Worm (Caenorhabditis elegans): Measurements from ENCODE around the gene F14H12.8.
A peak's percentile ranks its signal among the peaks of the same experiment; 100 is the strongest.

F14H12.8 gene

ce11 chrX:4395073-4395850, 30.5 kb upstream of the F14H12.8 start:
- TF ChIP-seq fkh-10 (GFP tag; optimal IDR thresholded peaks at IDR 0.05): no peak
- no peak for TF ChIP-seq rnt-1 (tag; optimal IDR thresholded peaks at IDR 0.05)
- no peak for TF ChIP-seq ceh-2 (tag; optimal IDR thresholded peaks at IDR 0.05)
- TF ChIP-seq ceh-30 (tag; optimal IDR thresholded peaks at IDR 0.05): no peak
- TF ChIP-seq eyg-1 (tag; optimal IDR thresholded peaks at IDR 0.05): no peak
- no peak for TF ChIP-seq elt-2 (tag; optimal IDR thresholded peaks at IDR 0.05)
- TF ChIP-seq hlh-8 (tag; optimal IDR thresholded peaks at IDR 0.05): no peak
- TF ChIP-seq ceh-31 (tag; optimal IDR thresholded peaks at IDR 0.05): peak; percentile 74
- TF ChIP-seq nhr-232 (tag; optimal IDR thresholded peaks at IDR 0.05): no peak
- TF ChIP-seq madf-2 (tag; optimal IDR thresholded peaks at IDR 0.05): no peak
- peak; percentile 58 for TF ChIP-seq nfya-1 (tag; optimal IDR thresholded peaks at IDR 0.05)
- peak; percentile 37 for TF ChIP-seq sox-2 (GFP tag; IDR thresholded peaks at IDR 0.05)
- TF ChIP-seq nhr-11 (tag; optimal IDR thresholded peaks at IDR 0.05): no peak
- TF ChIP-seq sdc-2 (tag; optimal IDR thresholded peaks at IDR 0.05): peak; percentile 98
- peak; percentile 33 for TF ChIP-seq ceh-34 (tag; optimal IDR thresholded peaks at IDR 0.05)
- TF ChIP-seq odd-2 (tag; optimal IDR thresholded peaks at IDR 0.05): no peak
- TF ChIP-seq ets-4 (tag; optimal IDR thresholded peaks at IDR 0.05): peak; percentile 41
- no peak for TF ChIP-seq lin-11 (tag; optimal IDR thresholded peaks at IDR 0.05)
- no peak for TF ChIP-seq hlh-6 (tag; optimal IDR thresholded peaks at IDR 0.05)
- TF ChIP-seq K09A11.1 (tag; optimal IDR thresholded peaks at IDR 0.05; ENCODE audit: insufficient read depth): peak; percentile 83
- TF ChIP-seq unc-3 (GFP tag; conservative IDR thresholded peaks at IDR 0.05): no peak
- no peak for TF ChIP-seq unc-3 (tag; optimal IDR thresholded peaks at IDR 0.05)
- TF ChIP-seq zip-5 (tag; optimal IDR thresholded peaks at IDR 0.05): no peak
- no peak for TF ChIP-seq pat-9 (tag; optimal IDR thresholded peaks at IDR 0.05)
- peak; percentile 61 for TF ChIP-seq ceh-18 (tag; optimal IDR thresholded peaks at IDR 0.05)
- TF ChIP-seq ceh-22 (tag; optimal IDR thresholded peaks at IDR 0.05): no peak
- TF ChIP-seq ceh-45 (GFP tag; IDR thresholded peaks at IDR 0.05): no peak
- TF ChIP-seq C38D4.7 (GFP tag; optimal IDR thresholded peaks at IDR 0.05): no peak
- peak; percentile 6 for TF ChIP-seq unc-42 (tag; optimal IDR thresholded peaks at IDR 0.05)
- TF ChIP-seq dve-1 (tag; optimal IDR thresholded peaks at IDR 0.05): no peak
- peak; percentile 33 for TF ChIP-seq ref-2 (tag; optimal IDR thresholded peaks at IDR 0.05)
- TF ChIP-seq unc-86 (tag; optimal IDR thresholded peaks at IDR 0.05): peak; percentile 8
- TF ChIP-seq tbx-2 (tag; optimal IDR thresholded peaks at IDR 0.05): peak; percentile 33
- TF ChIP-seq ama-1 (optimal IDR thresholded peaks at IDR 0.05): no peak
- no peak for TF ChIP-seq mec-3 (tag; optimal IDR thresholded peaks at IDR 0.05; ENCODE audit: borderline replicate concordance)
- no peak for TF ChIP-seq gmeb-2 (tag; optimal IDR thresholded peaks at IDR 0.05)
- no peak for TF ChIP-seq Y22D7AL.16 (tag; optimal IDR thresholded peaks at IDR 0.05)

ce11 chrX:4391680-4392079, 26.9 kb upstream of the F14H12.8 start:
- TF ChIP-seq unc-3 (GFP tag; conservative IDR thresholded peaks at IDR 0.05) (no peak), unc-3 (tag; optimal IDR thresholded peaks at IDR 0.05) (no peak), sox-4 (tag; optimal IDR thresholded peaks at IDR 0.05) (no peak), lin-11 (tag; optimal IDR thresholded peaks at IDR 0.05) (no peak), eyg-1 (tag; optimal IDR thresholded peaks at IDR 0.05) (no peak)

DNA sequence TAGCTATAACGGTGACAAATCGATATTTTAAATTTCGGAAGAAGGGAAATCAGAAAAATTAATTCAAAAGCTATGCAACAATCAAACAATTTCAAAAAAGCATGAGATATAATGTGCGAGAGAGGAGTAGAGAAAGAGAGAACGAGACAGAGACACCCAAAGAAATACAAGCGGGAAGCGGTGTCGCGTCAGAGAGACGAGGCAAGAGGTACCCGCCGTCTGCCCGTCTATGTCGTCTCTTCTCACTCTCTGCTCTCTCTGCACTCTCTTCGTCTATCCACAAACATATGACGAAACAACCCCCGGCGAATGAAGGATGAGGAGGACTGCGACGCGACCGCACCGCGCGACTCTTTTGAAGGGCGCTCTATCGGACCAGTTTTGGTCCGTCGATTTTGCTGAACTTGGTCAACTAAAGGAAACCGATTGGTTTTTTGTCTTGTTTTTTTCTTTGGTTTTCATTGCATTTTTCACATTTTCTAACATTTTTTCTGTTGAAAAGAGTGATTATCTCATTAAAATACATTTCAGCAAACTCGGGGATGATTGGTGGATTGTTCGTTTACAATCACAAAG, 24.1 kb upstream of the F14H12.8 start, which contains the start of gene dpy-23:
Gene dpy-23 (plus strand): TSS at position 526 of the 576 bp plus-strand sequence.
- TF ChIP-seq F13H6.1 (tag; optimal IDR thresholded peaks at IDR 0.05) (peak; percentile 67), unc-55 (GFP tag; optimal IDR thresholded peaks at IDR 0.05) (peak; percentile 90), rnt-1 (tag; optimal IDR thresholded peaks at IDR 0.05) (peak; percentile 87), syd-9 (tag; optimal IDR thresholded peaks at IDR 0.05) (peak; percentile 66), che-1 (tag; optimal IDR thresholded peaks at IDR 0.05) (peak; percentile 3), pqm-1 (tag; optimal IDR thresholded peaks at IDR 0.05) (peak; percentile 32), unc-86 (tag; optimal IDR thresholded peaks at IDR 0.05) (peak; percentile 3), ceh-30 (tag; optimal IDR thresholded peaks at IDR 0.05) (peak; percentile 43), fkh-10 (GFP tag; optimal IDR thresholded peaks at IDR 0.05) (no peak), hlh-8 (tag; optimal IDR thresholded peaks at IDR 0.05) (peak; percentile 40), ceh-14 (tag; optimal IDR thresholded peaks at IDR 0.05) (peak; percentile 65), pax-1 (tag; optimal IDR thresholded peaks at IDR 0.05) (peak; percentile 62), ztf-16 (tag; optimal IDR thresholded peaks at IDR 0.05) (peak; percentile 45), madf-2 (tag; optimal IDR thresholded peaks at IDR 0.05) (peak; percentile 97), ref-2 (tag; optimal IDR thresholded peaks at IDR 0.05) (peak; percentile 74), ceh-24 (tag; optimal IDR thresholded peaks at IDR 0.05) (no peak), ets-4 (tag; optimal IDR thresholded peaks at IDR 0.05) (peak; percentile 51), nfya-1 (tag; optimal IDR thresholded peaks at IDR 0.05) (peak; percentile 97), ceh-2 (tag; optimal IDR thresholded peaks at IDR 0.05) (peak; percentile 15), sdc-2 (tag; optimal IDR thresholded peaks at IDR 0.05) (peak; percentile 94), ceh-18 (tag; optimal IDR thresholded peaks at IDR 0.05) (peak; percentile 94), lin-11 (tag; optimal IDR thresholded peaks at IDR 0.05) (no peak)
